Worm (Caenorhabditis elegans): Measurements from ENCODE around the gene ani-1.

DNA sequence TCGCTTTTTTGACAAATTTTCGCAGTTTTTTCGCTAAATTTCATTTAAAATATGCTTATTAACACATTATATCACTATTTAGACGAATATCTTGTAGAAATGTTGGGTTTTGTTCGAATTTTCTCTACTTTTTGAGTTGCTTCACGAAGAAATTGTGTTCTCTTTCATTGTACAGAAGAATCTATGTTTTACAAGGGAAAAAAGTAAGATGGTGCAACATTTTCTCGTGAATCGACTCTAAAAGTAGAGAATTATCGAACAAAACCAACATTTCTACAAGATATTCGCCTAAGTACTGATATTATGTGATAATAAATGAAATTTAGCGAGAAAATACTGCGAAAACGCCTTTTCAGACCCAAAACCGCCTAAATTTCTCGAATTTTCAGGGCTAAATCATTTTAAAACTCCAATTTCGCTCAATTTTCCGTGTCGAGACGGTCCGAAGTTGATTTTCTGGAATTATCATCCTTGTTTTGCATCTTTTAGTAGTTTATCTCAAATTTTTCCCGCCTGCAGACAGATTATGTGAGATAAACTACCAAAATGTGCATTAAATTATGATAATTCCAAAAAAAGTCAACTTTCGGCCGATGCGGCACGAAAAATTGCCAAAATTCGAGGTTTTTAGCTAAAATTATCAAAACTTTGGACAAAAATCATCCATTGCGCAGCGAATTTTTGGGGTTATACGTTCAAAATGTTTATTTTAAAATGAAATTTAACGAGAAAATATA is 25.5 kb downstream of the ani-1 start:
- TF ChIP-seq him-1 (tag; optimal IDR thresholded peaks at IDR 0.05) (no peak), W03F9.2 (tag; optimal IDR thresholded peaks at IDR 0.05) (no peak), dao-5 (tag; optimal IDR thresholded peaks at IDR 0.05) (no peak)

All from whole organism, L4/young adult.